Fruit fly (Drosophila melanogaster): ENCODE data around the gene PSMG1.

PSMG1 gene

dm6 chr3R:5754594-5754993 lies 39.5 kb downstream of the PSMG1 start, which contains the start of gene Dcps (continued):
- peak; percentile 42 for TF ChIP-seq E2f2 (GFP tag; IDR thresholded peaks at IDR 0.05)
- TF ChIP-seq Lhr (GFP tag; optimal IDR thresholded peaks at IDR 0.05), result peak; percentile 25
- peak; percentile 55 for TF ChIP-seq CG4617 (GFP tag; optimal IDR thresholded peaks at IDR 0.05; ENCODE audit: borderline replicate concordance)
- TF ChIP-seq pum (GFP tag; optimal IDR thresholded peaks at IDR 0.05), result no peak
- no peak for TF ChIP-seq Optix (GFP tag; IDR thresholded peaks at IDR 0.05)
- TF ChIP-seq grn (GFP tag; optimal IDR thresholded peaks at IDR 0.05), result no peak
- no peak for TF ChIP-seq Mrtf (GFP tag; IDR thresholded peaks at IDR 0.05)
- TF ChIP-seq CG6791 (GFP tag; IDR thresholded peaks at IDR 0.05; ENCODE audit: partially characterized antibody), result no peak
- TF ChIP-seq cad (GFP tag; optimal IDR thresholded peaks at IDR 0.05), result no peak
- no peak for TF ChIP-seq vvl (GFP tag; IDR thresholded peaks at IDR 0.05)
- TF ChIP-seq nerfin-2 (GFP tag; IDR thresholded peaks at IDR 0.05; ENCODE audit: partially characterized antibody), result no peak
- no peak for TF ChIP-seq CG18262 (tag; optimal IDR thresholded peaks at IDR 0.05)
- no peak for TF ChIP-seq CG2889 (GFP tag; IDR thresholded peaks at IDR 0.05)
- no peak for TF ChIP-seq seq (GFP tag; IDR thresholded peaks at IDR 0.05)
- TF ChIP-seq danr (GFP tag; IDR thresholded peaks at IDR 0.05), result no peak
- no peak for TF ChIP-seq CG3995 (GFP tag; optimal IDR thresholded peaks at IDR 0.05)
- TF ChIP-seq pan (optimal IDR thresholded peaks at IDR 0.05), result no peak
- TF ChIP-seq pan (GFP tag; optimal IDR thresholded peaks at IDR 0.05 in 1 of 2, IDR thresholded peaks at IDR 0.05 in 1 of 2), result no peak
- TF ChIP-seq YL-1 (GFP tag; optimal IDR thresholded peaks at IDR 0.05), result peak; percentile 56
- no peak for TF ChIP-seq H2.0 (GFP tag; IDR thresholded peaks at IDR 0.05)
- no peak for TF ChIP-seq CG8388 (GFP tag; optimal IDR thresholded peaks at IDR 0.05)
- TF ChIP-seq CG17328 (GFP tag; IDR thresholded peaks at IDR 0.05), result no peak
- TF ChIP-seq Dp (GFP tag; optimal IDR thresholded peaks at IDR 0.05), result peak; percentile 57
- no peak for TF ChIP-seq Sry-δ (GFP tag; optimal IDR thresholded peaks at IDR 0.05)
- TF ChIP-seq pzg (GFP tag; optimal IDR thresholded peaks at IDR 0.05), result peak; percentile 75
- TF ChIP-seq C15 (GFP tag; IDR thresholded peaks at IDR 0.05), result no peak
- TF ChIP-seq pita (GFP tag; optimal IDR thresholded peaks at IDR 0.05), result peak; percentile 58
- TF ChIP-seq gcm (GFP tag; optimal IDR thresholded peaks at IDR 0.05), result no peak
- TF ChIP-seq Aef1 (GFP tag; IDR thresholded peaks at IDR 0.05), result no peak
- no peak for TF ChIP-seq CG15269 (tag; optimal IDR thresholded peaks at IDR 0.05)
- no peak for TF ChIP-seq nerfin-1 (tag; optimal IDR thresholded peaks at IDR 0.05)
- no peak for TF ChIP-seq Ets97D (GFP tag; optimal IDR thresholded peaks at IDR 0.05)
- no peak for TF ChIP-seq CG3281 (GFP tag; optimal IDR thresholded peaks at IDR 0.05)
- TF ChIP-seq CG6683 (GFP tag; optimal IDR thresholded peaks at IDR 0.05), result no peak
- no peak for TF ChIP-seq Taf1 (GFP tag; IDR thresholded peaks at IDR 0.05)
- TF ChIP-seq CG10267 (tag; optimal IDR thresholded peaks at IDR 0.05), result no peak
- peak; percentile 33 for TF ChIP-seq BEAF-32 (GFP tag; optimal IDR thresholded peaks at IDR 0.05)
- TF ChIP-seq gfzf (GFP tag; optimal IDR thresholded peaks at IDR 0.05), result peak; percentile 86
- TF ChIP-seq pnt (GFP tag; optimal IDR thresholded peaks at IDR 0.05), result no peak
- no peak for TF ChIP-seq CG16863 (GFP tag; optimal IDR thresholded peaks at IDR 0.05)
- no peak for TF ChIP-seq HLH3B (GFP tag; IDR thresholded peaks at IDR 0.05)
- TF ChIP-seq trem (tag; optimal IDR thresholded peaks at IDR 0.05), result peak; percentile 27
- peak; percentile 61 for TF ChIP-seq gsb-n (tag; optimal IDR thresholded peaks at IDR 0.05)
- no peak for TF ChIP-seq Drgx (GFP tag; IDR thresholded peaks at IDR 0.05)
- peak; percentile 19; the same call in 1 of the 2 replicates for TF ChIP-seq unc-4 (GFP tag; IDR thresholded peaks at IDR 0.05; ENCODE audit: partially characterized antibody)
- no peak for TF ChIP-seq oc (tag; optimal IDR thresholded peaks at IDR 0.05)
- TF ChIP-seq CG12659 (GFP tag; optimal IDR thresholded peaks at IDR 0.05), result peak; percentile 4
- no peak for TF ChIP-seq CkIIα-i1 (GFP tag; IDR thresholded peaks at IDR 0.05)
- TF ChIP-seq inv (GFP tag; IDR thresholded peaks at IDR 0.05; ENCODE audit: partially characterized antibody), result no peak
- TF ChIP-seq Poxn (GFP tag; IDR thresholded peaks at IDR 0.05), result no peak
- TF ChIP-seq lov (optimal IDR thresholded peaks at IDR 0.05), result no peak
- TF ChIP-seq lov (GFP tag; IDR thresholded peaks at IDR 0.05), result no peak

Measured in whole organism, embryonic.